Fruit fly (Drosophila melanogaster): Measurements from ENCODE around the gene Sdic3.

Sdic3 gene

DNA sequence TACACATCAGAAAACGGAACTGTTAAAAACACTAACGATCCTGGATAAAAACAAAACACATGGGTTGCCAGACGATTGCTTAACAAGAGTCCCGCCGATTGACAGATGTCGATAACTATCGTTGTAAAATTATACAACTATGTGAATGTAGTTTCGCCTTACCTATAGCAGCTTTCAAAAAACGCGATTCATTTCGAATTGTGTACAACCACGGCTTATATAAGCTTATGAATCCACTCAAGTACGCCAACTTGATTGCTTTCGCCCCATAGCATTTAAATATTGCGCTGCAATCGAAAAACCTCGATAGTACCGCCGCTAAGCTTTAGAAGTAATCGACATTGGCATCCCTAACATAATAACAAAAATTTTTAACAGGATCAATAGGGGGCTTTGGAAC is 24.1 kb downstream of the Sdic3 start, which contains the start of the genes CG9581 and CG9578 (continued):
- TF ChIP-seq Jarid2 (GFP tag; optimal IDR thresholded peaks at IDR 0.05) (no peak), dm (GFP tag; optimal IDR thresholded peaks at IDR 0.05) (no peak), chm (GFP tag; IDR thresholded peaks at IDR 0.05) (no peak), Vsx1 (GFP tag; optimal IDR thresholded peaks at IDR 0.05) (no peak), CG6654 (GFP tag; optimal IDR thresholded peaks at IDR 0.05) (no peak), CrebB (tag; optimal IDR thresholded peaks at IDR 0.05) (no peak), Hr3 (GFP tag; optimal IDR thresholded peaks at IDR 0.05) (no peak), CG2678 (tag; optimal IDR thresholded peaks at IDR 0.05) (no peak), Elba2 (GFP tag; optimal IDR thresholded peaks at IDR 0.05) (no peak), Dp (GFP tag; optimal IDR thresholded peaks at IDR 0.05) (peak; percentile 78), seq (GFP tag; IDR thresholded peaks at IDR 0.05) (no peak), Optix (GFP tag; IDR thresholded peaks at IDR 0.05) (no peak), wdn (GFP tag; IDR thresholded peaks at IDR 0.05) (no peak), Poxn (GFP tag; IDR thresholded peaks at IDR 0.05) (no peak), CG17568 (GFP tag; optimal IDR thresholded peaks at IDR 0.05) (no peak), CG13287 (GFP tag; IDR thresholded peaks at IDR 0.05; ENCODE audit: partially characterized antibody) (peak; percentile 83), CG16813 (GFP tag; IDR thresholded peaks at IDR 0.05; ENCODE audit: partially characterized antibody) (peak; percentile 72), Dref (GFP tag; IDR thresholded peaks at IDR 0.05) (peak; percentile 62), Hey (tag; optimal IDR thresholded peaks at IDR 0.05) (no peak), CG31365 (tag; optimal IDR thresholded peaks at IDR 0.05) (no peak), CG12071 (GFP tag; optimal IDR thresholded peaks at IDR 0.05) (no peak), gt (GFP tag; IDR thresholded peaks at IDR 0.05) (no peak), CG10267 (tag; optimal IDR thresholded peaks at IDR 0.05) (peak; percentile 8), lilli (GFP tag; optimal IDR thresholded peaks at IDR 0.05) (peak; percentile 14), Sin3A (optimal IDR thresholded peaks at IDR 0.05) (peak; percentile 75), insv (GFP tag; optimal IDR thresholded peaks at IDR 0.05) (no peak), CG4854 (GFP tag; optimal IDR thresholded peaks at IDR 0.05) (no peak), knrl (GFP tag; IDR thresholded peaks at IDR 0.05; ENCODE audit: partially characterized antibody) (peak; percentile 75; the same call in 2 of the 3 replicates), usp (GFP tag; optimal IDR thresholded peaks at IDR 0.05) (no peak), ssp (GFP tag; IDR thresholded peaks at IDR 0.05) (no peak), trem (tag; optimal IDR thresholded peaks at IDR 0.05) (peak; percentile 52), pita (GFP tag; optimal IDR thresholded peaks at IDR 0.05) (no peak), Hmr (GFP tag; optimal IDR thresholded peaks at IDR 0.05) (no peak), abd-A (tag; optimal IDR thresholded peaks at IDR 0.05) (no peak), CG8089 (GFP tag; optimal IDR thresholded peaks at IDR 0.05) (no peak)

DNA sequence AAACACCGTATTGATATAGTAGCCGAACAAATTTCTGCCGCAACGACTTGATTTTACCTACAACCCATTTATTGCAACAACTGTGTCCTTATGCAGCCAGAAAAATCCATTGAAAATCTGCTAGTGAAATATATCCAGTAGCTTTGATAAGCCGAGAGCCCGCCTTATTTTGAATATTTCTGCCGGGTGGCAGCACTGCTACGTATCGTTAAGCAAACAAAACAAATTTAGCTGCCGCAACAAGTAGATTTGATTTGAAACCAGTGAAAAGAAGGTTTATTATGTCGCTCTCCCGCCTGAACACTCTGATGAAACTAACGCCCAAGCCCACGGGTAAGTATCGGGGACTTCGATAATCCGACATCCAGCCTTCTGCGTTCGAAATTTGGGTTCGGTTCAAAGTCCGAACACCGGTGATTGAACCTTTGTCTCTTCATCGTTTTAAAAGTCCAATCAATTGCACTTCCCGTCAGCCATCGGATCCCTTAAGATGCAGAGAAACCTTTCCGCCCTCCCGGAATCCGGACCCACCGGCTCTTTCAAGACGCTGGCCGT is 27.5 kb downstream of the Sdic3 start, which contains the start of gene CG9577:
TSS of gene CG9577 (plus strand) at position 190 of the 555 bp plus-strand sequence.
- TF ChIP-seq CG33213 (GFP tag; optimal IDR thresholded peaks at IDR 0.05) (no peak), Sry-β (GFP tag; optimal IDR thresholded peaks at IDR 0.05) (no peak), nom (GFP tag; optimal IDR thresholded peaks at IDR 0.05) (peak; percentile 98), BEAF-32 (GFP tag; optimal IDR thresholded peaks at IDR 0.05) (peak; percentile 44), CG43689 (GFP tag; IDR thresholded peaks at IDR 0.05) (no peak), NFAT (GFP tag; IDR thresholded peaks at IDR 0.05) (no peak), inv (GFP tag; IDR thresholded peaks at IDR 0.05; ENCODE audit: partially characterized antibody) (no peak), caup (GFP tag; optimal IDR thresholded peaks at IDR 0.05; ENCODE audit: severe bottlenecking) (no peak), Chrac-16 (GFP tag; optimal IDR thresholded peaks at IDR 0.05) (no peak), CG17328 (GFP tag; IDR thresholded peaks at IDR 0.05) (no peak), nerfin-2 (GFP tag; IDR thresholded peaks at IDR 0.05; ENCODE audit: partially characterized antibody) (no peak), pum (GFP tag; optimal IDR thresholded peaks at IDR 0.05) (no peak), dmrt99B (tag; optimal IDR thresholded peaks at IDR 0.05) (no peak), CG10321 (GFP tag; IDR thresholded peaks at IDR 0.05) (no peak), kni (GFP tag; optimal IDR thresholded peaks at IDR 0.05) (no peak), CG4360 (GFP tag; IDR thresholded peaks at IDR 0.05) (no peak), CG13287 (GFP tag; IDR thresholded peaks at IDR 0.05; ENCODE audit: partially characterized antibody) (peak; percentile 27), unc-4 (GFP tag; IDR thresholded peaks at IDR 0.05; ENCODE audit: partially characterized antibody) (no peak)
